Fruit fly (Drosophila melanogaster): ENCODE measurements around the gene CG32554.

Gene CG32554

DNA sequence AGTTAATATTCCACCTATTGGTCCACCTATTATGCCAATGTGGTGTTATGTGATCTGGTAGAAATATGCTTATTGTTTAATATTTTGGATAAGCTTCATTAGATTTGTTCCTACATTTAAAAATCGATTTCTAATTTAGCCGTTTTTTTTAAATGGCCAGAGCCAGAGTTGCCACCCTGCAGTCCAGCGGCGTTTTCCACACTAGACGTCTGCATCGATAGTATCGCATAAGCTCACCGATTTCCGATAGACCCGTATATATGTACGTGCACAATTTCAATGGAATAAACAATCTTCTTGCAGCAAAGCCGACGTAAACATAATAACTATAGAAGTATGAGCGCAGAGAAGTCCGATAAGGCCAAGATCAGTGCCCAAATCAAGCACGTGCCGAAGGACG lies 10.6 kb downstream of the CG32554 start, which contains the start of gene Taf9:
Gene Taf9 (plus strand): TSS at position 239 of the 400 bp plus-strand sequence.
- no peak for TF ChIP-seq Pif1A (GFP tag; optimal IDR thresholded peaks at IDR 0.05)
- peak; percentile 40; the same call in 1 of the 3 replicates for TF ChIP-seq CG4496 (GFP tag; IDR thresholded peaks at IDR 0.05)
- TF ChIP-seq fd96Ca (GFP tag; IDR thresholded peaks at IDR 0.05), result no peak

dm6 chrX:17836420-17836932 lies 16.0 kb downstream of the CG32554 start:
- TF ChIP-seq Ets98B (GFP tag; IDR thresholded peaks at IDR 0.05), result no peak
- TF ChIP-seq CG8301 (tag; optimal IDR thresholded peaks at IDR 0.05), result peak; percentile 18
- TF ChIP-seq CG34367 (tag; optimal IDR thresholded peaks at IDR 0.05), result peak; percentile 13
- TF ChIP-seq CG9948 (tag; optimal IDR thresholded peaks at IDR 0.05), result peak; percentile 16
- no peak for TF ChIP-seq CG32121 (GFP tag; IDR thresholded peaks at IDR 0.05)
- peak; percentile 42 for TF ChIP-seq CG15710 (tag; optimal IDR thresholded peaks at IDR 0.05)
- peak; percentile 0 for TF ChIP-seq gl (tag; optimal IDR thresholded peaks at IDR 0.05)
- TF ChIP-seq CG17806 (tag; optimal IDR thresholded peaks at IDR 0.05), result peak; percentile 36
- TF ChIP-seq CG13204 (GFP tag; optimal IDR thresholded peaks at IDR 0.05), result no peak
- peak; percentile 46 for TF ChIP-seq CG8159 (tag; optimal IDR thresholded peaks at IDR 0.05)

DNA sequence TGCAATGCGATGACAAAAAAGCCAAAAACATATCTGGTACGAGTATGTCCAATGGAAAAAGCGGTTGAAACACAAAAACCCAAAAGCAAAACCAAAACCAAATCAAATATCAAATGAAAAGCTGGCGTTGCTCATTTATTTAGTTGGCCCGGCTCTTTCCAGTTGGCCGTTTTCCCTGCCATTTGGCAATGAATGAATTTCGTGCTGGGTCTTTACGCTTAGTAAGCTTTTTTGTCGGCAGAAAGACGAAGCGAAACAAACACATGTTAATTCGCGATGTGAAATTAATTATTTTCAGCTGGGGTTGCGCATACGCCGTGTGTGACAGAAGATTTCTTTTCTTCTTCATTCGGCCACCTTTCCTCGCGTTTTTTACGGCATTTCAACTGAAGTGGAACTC lies 17.7 kb downstream of the CG32554 start:
- TF ChIP-seq Pif1B (GFP tag; optimal IDR thresholded peaks at IDR 0.05) (no peak), CG14655 (GFP tag; optimal IDR thresholded peaks at IDR 0.05) (no peak)

dm6 chrX:17833986-17834385 lies 18.5 kb downstream of the CG32554 start:
- TF ChIP-seq D1 (tag; optimal IDR thresholded peaks at IDR 0.05) (no peak), CG4496 (GFP tag; IDR thresholded peaks at IDR 0.05) (peak; percentile 49; the same call in 2 of the 3 replicates), Ets98B (GFP tag; IDR thresholded peaks at IDR 0.05) (peak; percentile 26; the same call in 1 of the 2 replicates), Snoo (tag; optimal IDR thresholded peaks at IDR 0.05) (no peak), fd96Ca (GFP tag; IDR thresholded peaks at IDR 0.05) (0 out of 3 replicates have a peak, but pooled peaks have one; percentile 24), CG14655 (GFP tag; optimal IDR thresholded peaks at IDR 0.05) (no peak), CG17806 (tag; optimal IDR thresholded peaks at IDR 0.05) (no peak), CG32121 (GFP tag; IDR thresholded peaks at IDR 0.05) (0 out of 2 replicates have a peak, but pooled peaks have one; percentile 30), EcR (GFP tag; optimal IDR thresholded peaks at IDR 0.05) (peak; percentile 66), rn (GFP tag; IDR thresholded peaks at IDR 0.05) (no peak), CG15710 (tag; optimal IDR thresholded peaks at IDR 0.05) (no peak), CG12605 (GFP tag; IDR thresholded peaks at IDR 0.05) (0 out of 2 replicates have a peak, but pooled peaks have one; percentile 7), CG10348 (GFP tag; IDR thresholded peaks at IDR 0.05) (no peak)

- TF ChIP-seq CG8159 (tag; optimal IDR thresholded peaks at IDR 0.05), result no peak
- peak; percentile 59 for TF ChIP-seq CG14655 (GFP tag; optimal IDR thresholded peaks at IDR 0.05)
- no peak for TF ChIP-seq Snoo (tag; optimal IDR thresholded peaks at IDR 0.05)
- no peak for TF ChIP-seq CG12605 (GFP tag; IDR thresholded peaks at IDR 0.05)
- TF ChIP-seq CG17806 (tag; optimal IDR thresholded peaks at IDR 0.05), result no peak
- TF ChIP-seq CG13204 (GFP tag; optimal IDR thresholded peaks at IDR 0.05), result no peak
- TF ChIP-seq CG8301 (tag; optimal IDR thresholded peaks at IDR 0.05), result peak; percentile 46
These were observed 20.1 kb downstream of the CG32554 start for dm6 chrX:17832163-17833014.

DNA sequence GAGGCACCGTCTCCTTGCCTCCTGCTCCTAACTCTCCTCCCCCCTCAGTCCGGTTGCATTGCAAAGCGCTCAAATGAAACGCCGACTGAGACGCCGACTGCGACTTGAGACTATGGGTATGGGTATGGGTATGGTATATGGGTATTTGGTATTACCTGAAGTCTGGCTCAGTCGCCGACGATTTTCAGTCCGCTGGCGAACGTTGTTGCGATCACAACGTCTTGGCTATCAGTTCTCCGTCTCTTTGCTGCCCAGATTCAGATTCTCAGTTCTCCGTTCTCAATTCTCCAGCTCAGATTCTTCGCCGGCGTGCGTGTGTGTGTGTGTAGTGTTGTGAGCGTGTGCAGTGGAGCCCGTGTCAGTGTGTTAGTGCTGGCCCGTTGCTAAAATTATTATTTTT lies 21.8 kb downstream of the CG32554 start, which contains the start of gene CG6398:
Gene CG6398 (plus strand): TSS at position 185 of the 400 bp plus-strand sequence.
- TF ChIP-seq EcR (GFP tag; optimal IDR thresholded peaks at IDR 0.05) (peak; percentile 36), CG14655 (GFP tag; optimal IDR thresholded peaks at IDR 0.05) (no peak), CG32121 (GFP tag; IDR thresholded peaks at IDR 0.05) (no peak), CG13204 (GFP tag; optimal IDR thresholded peaks at IDR 0.05) (peak; percentile 64), Ets98B (GFP tag; IDR thresholded peaks at IDR 0.05) (peak; percentile 37; the same call in 1 of the 2 replicates), CG4496 (GFP tag; IDR thresholded peaks at IDR 0.05) (peak; percentile 44; the same call in 1 of the 3 replicates)

DNA sequence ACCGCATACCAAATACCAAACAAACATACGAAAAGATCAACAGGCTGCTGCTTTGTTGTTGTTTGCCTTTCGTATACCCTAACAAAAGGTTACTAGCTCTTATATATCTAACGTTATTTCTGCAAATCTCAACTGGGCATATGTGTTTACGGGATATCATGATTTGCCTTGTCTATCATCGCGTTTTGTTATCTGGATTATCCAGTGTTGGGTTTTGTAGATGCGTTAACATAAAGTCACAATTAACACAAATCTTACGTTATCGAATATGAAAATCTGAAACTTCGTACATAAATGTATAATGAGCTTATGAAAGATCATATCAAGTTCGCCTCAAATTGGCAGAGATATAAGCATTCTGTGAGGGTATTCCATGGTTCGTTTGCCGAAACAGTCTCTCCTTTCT lies 22.3 kb downstream of the CG32554 start:
- TF ChIP-seq Pif1A (GFP tag; optimal IDR thresholded peaks at IDR 0.05) (peak; percentile 40), CG9948 (tag; optimal IDR thresholded peaks at IDR 0.05) (peak; percentile 53), CG13204 (GFP tag; optimal IDR thresholded peaks at IDR 0.05) (no peak), CG34367 (tag; optimal IDR thresholded peaks at IDR 0.05) (peak; percentile 32), D1 (tag; optimal IDR thresholded peaks at IDR 0.05) (no peak), CG4496 (GFP tag; IDR thresholded peaks at IDR 0.05) (no peak), CG12605 (GFP tag; IDR thresholded peaks at IDR 0.05) (no peak), CG8301 (tag; optimal IDR thresholded peaks at IDR 0.05) (peak; percentile 52), gl (tag; optimal IDR thresholded peaks at IDR 0.05) (no peak), Pif1B (GFP tag; optimal IDR thresholded peaks at IDR 0.05) (peak; percentile 58), fd96Ca (GFP tag; IDR thresholded peaks at IDR 0.05) (no peak), Snoo (tag; optimal IDR thresholded peaks at IDR 0.05) (peak; percentile 11), EcR (GFP tag; optimal IDR thresholded peaks at IDR 0.05) (no peak), CG17806 (tag; optimal IDR thresholded peaks at IDR 0.05) (peak; percentile 9), CG14655 (GFP tag; optimal IDR thresholded peaks at IDR 0.05) (peak; percentile 65), CG8159 (tag; optimal IDR thresholded peaks at IDR 0.05) (peak; percentile 69), CG15710 (tag; optimal IDR thresholded peaks at IDR 0.05) (peak; percentile 54)

All from whole organism, pupa.